Fruit fly (Drosophila melanogaster): ENCODE measurements around the gene Dci.

- TF ChIP-seq B-H2 (GFP tag; optimal IDR thresholded peaks at IDR 0.05) (no peak), CTCF (GFP tag; optimal IDR thresholded peaks at IDR 0.05) (no peak), cwo (GFP tag; optimal IDR thresholded peaks at IDR 0.05) (no peak), ase (GFP tag; IDR thresholded peaks at IDR 0.05) (no peak), zfh2 (GFP tag; optimal IDR thresholded peaks at IDR 0.05) (no peak), ap (GFP tag; IDR thresholded peaks at IDR 0.05) (no peak), CG3065 (GFP tag; optimal IDR thresholded peaks at IDR 0.05) (no peak), CG10209 (GFP tag; optimal IDR thresholded peaks at IDR 0.05) (no peak), fru (optimal IDR thresholded peaks at IDR 0.05) (no peak), nerfin-2 (GFP tag; IDR thresholded peaks at IDR 0.05; ENCODE audit: partially characterized antibody) (no peak), CG11723 (GFP tag; optimal IDR thresholded peaks at IDR 0.05) (no peak), insv (GFP tag; optimal IDR thresholded peaks at IDR 0.05) (no peak), sens-2 (GFP tag; IDR thresholded peaks at IDR 0.05) (no peak)
Measured at dm6 chr3L:824444-824843, 26.7 kb upstream of the Dci start.

Measured in whole organism, embryonic.